Fruit fly (Drosophila melanogaster) Kc167 (cell line): ENCODE results near the gene CHES-1-like.

Experiments
- Myc ChIP-seq: fragments of >200 bp; optimal IDR thresholded peaks from 2 replicates; lab custom pipeline; 2017; ENCODE audit warnings: missing external identifiers
- Sin3A ChIP-seq: fragments of >200 bp; optimal IDR thresholded peaks from 2 replicates; lab custom pipeline; 2018; ENCODE audit warnings: missing external identifiers
- h ChIP-seq: fragments of >200 bp; optimal IDR thresholded peaks from 3 replicates; lab custom pipeline; 2018; ENCODE audit warnings: missing external identifiers
- insv ChIP-seq: fragments of >200 bp; optimal IDR thresholded peaks from 3 replicates; lab custom pipeline; 2018; ENCODE audit warnings: missing external identifiers
- psq ChIP-seq: fragments of >200 bp; optimal IDR thresholded peaks from 2 replicates; lab custom pipeline; 2017; ENCODE audit warnings: missing external identifiers
- ttk ChIP-seq: sonication (Bioruptor generic); optimal IDR thresholded peaks from 2 replicates; lab custom pipeline; 2017; ENCODE audit warnings: missing external identifiers

The CHES-1-like gene

dm6 chrX:7691221-7691914, 17.8 kb downstream of the CHES-1-like start:
- TF ChIP-seq ttk (lab: Kevin White, UChicago): no peak
- no peak for TF ChIP-seq h (lab: Kevin White, UChicago)
- no peak for TF ChIP-seq psq
- no peak for TF ChIP-seq Myc
- no peak for TF ChIP-seq Sin3A (lab: Kevin White, UChicago)
- TF ChIP-seq insv (lab: Kevin White, UChicago): no peak

DNA sequence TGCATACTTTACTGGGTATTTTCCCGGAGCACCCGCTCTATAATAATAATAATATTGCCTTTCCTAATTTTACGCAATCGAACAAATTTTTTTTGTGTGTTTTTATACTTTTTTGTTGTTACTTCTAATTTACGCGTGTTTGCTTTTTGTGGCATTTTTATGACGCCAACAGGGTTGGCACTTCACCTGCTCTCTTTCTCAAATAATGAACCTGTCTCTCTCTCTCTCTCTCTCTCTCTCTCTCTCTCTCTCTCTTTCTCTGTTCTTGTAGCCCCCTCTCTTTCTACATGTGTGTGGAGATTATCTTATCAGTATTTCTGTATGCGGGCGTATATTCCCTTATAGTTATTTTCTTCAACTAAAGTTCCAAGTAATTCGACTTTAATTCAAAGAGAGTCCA, 18.5 kb downstream of the CHES-1-like start:
- TF ChIP-seq Sin3A (lab: Kevin White, UChicago) (no peak), h (lab: Kevin White, UChicago) (no peak), ttk (lab: Kevin White, UChicago) (no peak), Myc (no peak), psq (no peak), insv (lab: Kevin White, UChicago) (no peak)

dm6 chrX:7688871-7689270, 20.3 kb downstream of the CHES-1-like start:
- TF ChIP-seq insv (lab: Kevin White, UChicago) (no peak), psq (no peak), h (lab: Kevin White, UChicago) (no peak), ttk (lab: Kevin White, UChicago) (no peak), Sin3A (lab: Kevin White, UChicago) (no peak), Myc (no peak)

- TF ChIP-seq Myc: no peak
- no peak for TF ChIP-seq h (lab: Kevin White, UChicago)
- TF ChIP-seq Sin3A (lab: Kevin White, UChicago): no peak
Measured at dm6 chrX:7686071-7686470, 23.1 kb downstream of the CHES-1-like start.

dm6 chrX:7678824-7679223, 30.4 kb downstream of the CHES-1-like start:
- TF ChIP-seq insv (lab: Kevin White, UChicago): no peak
- TF ChIP-seq psq: no peak
- no peak for TF ChIP-seq Myc
- no peak for TF ChIP-seq ttk (lab: Kevin White, UChicago)
- TF ChIP-seq h (lab: Kevin White, UChicago): no peak
- no peak for TF ChIP-seq Sin3A (lab: Kevin White, UChicago)

dm6 chrX:7676873-7677272, 32.3 kb downstream of the CHES-1-like start:
- TF ChIP-seq insv (lab: Kevin White, UChicago) (no peak), ttk (lab: Kevin White, UChicago) (no peak), psq (no peak), Sin3A (lab: Kevin White, UChicago) (no peak), Myc (no peak), h (lab: Kevin White, UChicago) (no peak)

dm6 chrX:7666613-7667202, 42.5 kb downstream of the CHES-1-like start:
- TF ChIP-seq psq (no peak), ttk (lab: Kevin White, UChicago) (no peak), Myc (no peak), insv (lab: Kevin White, UChicago) (no peak), h (lab: Kevin White, UChicago) (no peak), Sin3A (lab: Kevin White, UChicago) (no peak)

dm6 chrX:7663910-7664309, 45.3 kb downstream of the CHES-1-like start:
- TF ChIP-seq insv (lab: Kevin White, UChicago) (no peak), Myc (no peak), h (lab: Kevin White, UChicago) (no peak), psq (no peak), Sin3A (lab: Kevin White, UChicago) (no peak)

dm6 chrX:7662425-7662824, 46.8 kb downstream of the CHES-1-like start:
- TF ChIP-seq h (lab: Kevin White, UChicago): no peak
- TF ChIP-seq Sin3A (lab: Kevin White, UChicago): no peak
- no peak for TF ChIP-seq psq
- no peak for TF ChIP-seq ttk (lab: Kevin White, UChicago)
- no peak for TF ChIP-seq Myc
- TF ChIP-seq insv (lab: Kevin White, UChicago): no peak

DNA sequence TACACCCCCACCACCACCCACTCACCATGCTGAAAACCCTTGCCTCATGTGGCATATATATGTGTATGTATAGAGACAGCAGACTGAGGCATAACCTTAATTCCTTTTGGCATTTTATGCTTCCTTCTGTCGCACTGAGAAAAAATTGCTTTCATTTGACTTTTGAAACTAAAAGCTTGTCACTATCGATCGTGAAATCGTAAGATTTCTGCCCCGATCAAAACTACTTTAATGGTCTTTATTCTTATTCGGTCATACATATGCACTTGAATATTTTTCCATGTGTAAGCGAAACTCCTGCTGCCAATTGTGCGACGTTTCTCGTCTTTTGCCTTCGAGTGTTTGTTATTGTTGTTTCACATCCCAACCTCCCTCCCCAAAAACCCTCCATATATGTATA, 51.8 kb downstream of the CHES-1-like start:
- TF ChIP-seq insv (lab: Kevin White, UChicago) (no peak), Myc (no peak), psq (no peak)

dm6 chrX:7651657-7652056, 57.5 kb downstream of the CHES-1-like start:
- no peak for TF ChIP-seq insv (lab: Kevin White, UChicago)
- TF ChIP-seq ttk (lab: Kevin White, UChicago): no peak
- no peak for TF ChIP-seq h (lab: Kevin White, UChicago)
- TF ChIP-seq Sin3A (lab: Kevin White, UChicago): no peak
- TF ChIP-seq Myc: no peak
- TF ChIP-seq psq: no peak

- TF ChIP-seq Sin3A (lab: Kevin White, UChicago) (no peak), h (lab: Kevin White, UChicago) (no peak), Myc (no peak), ttk (lab: Kevin White, UChicago) (no peak), insv (lab: Kevin White, UChicago) (no peak), psq (no peak)
Measured at dm6 chrX:7637091-7637490, 72.1 kb downstream of the CHES-1-like start.

DNA sequence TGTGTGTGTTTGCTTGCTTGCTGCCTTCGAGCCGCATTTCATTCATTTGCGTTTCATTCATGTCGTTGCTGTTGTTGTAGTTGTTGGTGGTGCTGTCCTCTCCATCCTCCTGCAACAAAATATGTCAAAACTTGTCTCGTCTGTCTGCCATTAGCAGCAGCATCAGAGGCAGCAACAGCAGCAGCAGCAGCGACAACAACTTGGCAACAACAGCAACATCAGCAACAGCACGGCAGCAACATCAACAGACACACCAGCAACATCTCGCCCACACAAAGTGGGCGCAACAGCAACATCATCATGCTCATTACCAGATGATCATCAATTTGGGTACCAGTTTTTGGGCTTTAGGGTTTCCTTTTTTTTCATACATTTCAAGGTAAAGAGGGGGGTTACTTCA, 76.1 kb downstream of the CHES-1-like start:
- TF ChIP-seq psq (no peak), insv (lab: Kevin White, UChicago) (no peak), ttk (lab: Kevin White, UChicago) (no peak), Sin3A (lab: Kevin White, UChicago) (no peak), Myc (no peak), h (lab: Kevin White, UChicago) (no peak)
